Worm (Caenorhabditis elegans) whole organism, midembryonic: ENCODE measurements around the gene anoh-2.

Source experiments
- T22C8.4 ChIP-seq: fragments of 200-800 bp; sonication (Bioruptor generic); IDR thresholded peaks from 2 replicates; pipeline ENCODE4 v1.3.6; 2022; ENCODE audit warnings: missing genetic modification characterization, missing compliant biosample characterization
- cog-1 ChIP-seq: sonication (generic microtip); optimal IDR thresholded peaks from 2 replicates; lab custom pipeline; 2016; ENCODE audit warnings: missing genetic modification characterization, missing compliant biosample characterization
- flt-1 ChIP-seq: fragments of 200-800 bp; sonication (Bioruptor generic); IDR thresholded peaks from 2 replicates; pipeline ENCODE4 v1.3.6; 2022; ENCODE audit warnings: missing genetic modification characterization, missing compliant biosample characterization
- klf-2 ChIP-seq: fragments of 200-800 bp; sonication (Bioruptor generic); conservative IDR thresholded peaks from 2 replicates; pipeline ENCODE4 v1.3.6; 2022; ENCODE audit warnings: missing genetic modification reagents, missing genetic modification characterization, missing compliant biosample characterization
- med-1 ChIP-seq: sonication (generic microtip); optimal IDR thresholded peaks from 2 replicates; lab custom pipeline; 2017; ENCODE audit warnings: missing genetic modification characterization, mild to moderate bottlenecking, missing compliant biosample characterization, antibody characterized with exemption, missing genetic modification reagents; ENCODE audit not compliant: insufficient read depth
- ref-1 ChIP-seq: fragments of 200-800 bp; sonication (Bioruptor generic); conservative IDR thresholded peaks from 2 replicates; pipeline ENCODE4 v1.3.6; 2022; ENCODE audit warnings: missing genetic modification reagents, missing genetic modification characterization, missing compliant biosample characterization
- tab-1 ChIP-seq: fragments of 200-800 bp; sonication (Bioruptor generic); IDR thresholded peaks from 2 replicates; pipeline ENCODE4 v1.3.6; 2022; ENCODE audit warnings: missing genetic modification characterization, missing compliant biosample characterization
- ztf-23 ChIP-seq: fragments of 200-800 bp; sonication (Bioruptor generic); IDR thresholded peaks from 2 replicates; pipeline ENCODE4 v1.3.6; 2022; ENCODE audit warnings: missing genetic modification reagents, missing genetic modification characterization, missing compliant biosample characterization
- ztf-29 ChIP-seq: fragments of 200-800 bp; sonication (Bioruptor generic); IDR thresholded peaks from 2 replicates; pipeline ENCODE4 v1.3.6; 2022; ENCODE audit warnings: missing genetic modification reagents, missing genetic modification characterization, missing compliant biosample characterization

- TF ChIP-seq flt-1 (GFP tag; lab: Robert Waterston, UW), result no peak
- TF ChIP-seq med-1 (GFP tag; lab: Kevin White, UChicago), result no peak
- no peak for TF ChIP-seq T22C8.4 (GFP tag; lab: Robert Waterston, UW)
- TF ChIP-seq ref-1 (GFP tag; lab: Robert Waterston, UW), result no peak
- TF ChIP-seq ztf-29, result no peak
- no peak for TF ChIP-seq ztf-23 (GFP tag; lab: Robert Waterston, UW)
- no peak for TF ChIP-seq cog-1
- no peak for TF ChIP-seq tab-1 (GFP tag; lab: Robert Waterston, UW)
- TF ChIP-seq klf-2 (GFP tag; lab: Robert Waterston, UW), result no peak
Observed at ce11 chrIV:14706302-14706701, 48.2 kb downstream of the anoh-2 start, which contains the start of gene Y57G11C.41.
